Worm (Caenorhabditis elegans) whole organism, L1 larva: ENCODE measurements around the gene ZK1098.2.

Experiments
- efl-3 ChIP-seq: fragments of 200-800 bp; sonication (Bioruptor generic); optimal IDR thresholded peaks from 2 replicates; lab custom pipeline; 2018; ENCODE audit warnings: mild to moderate bottlenecking, missing genetic modification characterization, missing compliant biosample characterization
- ets-5 ChIP-seq: fragments of 200-800 bp; sonication (Bioruptor generic); IDR thresholded peaks from 2 replicates; pipeline ENCODE4 v1.3.6; 2022; ENCODE audit warnings: missing genetic modification characterization, missing compliant biosample characterization
- lin-13 ChIP-seq: fragments of 150-350 bp; optimal IDR thresholded peaks from 2 replicates; lab custom pipeline; 2014; ENCODE audit warnings: missing biosample characterization, missing genetic modification reagents, missing genetic modification characterization
- zag-1 ChIP-seq: fragments of 150-350 bp; optimal IDR thresholded peaks from 2 replicates; lab custom pipeline; 2014; ENCODE audit warnings: missing biosample characterization, missing genetic modification characterization

ce11 chrIII:9488431-9488830, 40.5 kb upstream of the ZK1098.2 start, which contains the start of gene nlp-36:
- TF ChIP-seq ets-5 (no peak), lin-13 (GFP tag; lab: Kevin White, UChicago) (no peak), zag-1 (no peak), efl-3 (GFP tag; lab: Kevin White, UChicago) (no peak)
